Fruit fly (Drosophila melanogaster) whole organism, pupa: Measurements from ENCODE around the gene CG14207.
A peak's percentile ranks its signal among the peaks of the same experiment; 100 is the strongest.

Experiments used
- CG10348 ChIP-seq: fragments of 200-800 bp; sonication (Bioruptor generic); IDR thresholded peaks from 2 replicates; pipeline ENCODE4 v1.3.6; 2022; ENCODE audit warnings: missing biosample characterization, missing genetic modification characterization
- CG13204 ChIP-seq: fragments of 200-800 bp; sonication (Bioruptor generic); optimal IDR thresholded peaks from 2 replicates; lab custom pipeline; 2018; ENCODE audit warnings: missing biosample characterization, mild to moderate bottlenecking, missing genetic modification characterization, moderate library complexity
- CG17806 ChIP-seq: fragments of 200-800 bp; sonication (Bioruptor generic); optimal IDR thresholded peaks from 2 replicates; lab custom pipeline; 2018; ENCODE audit warnings: missing biosample characterization, mild to moderate bottlenecking, missing genetic modification characterization, moderate library complexity
- CG34367 ChIP-seq: fragments of 200-800 bp; sonication (Bioruptor generic); optimal IDR thresholded peaks from 2 replicates; lab custom pipeline; 2018; ENCODE audit warnings: missing biosample characterization, mild to moderate bottlenecking, missing genetic modification characterization
- D1 ChIP-seq: fragments of 200-800 bp; sonication (Bioruptor generic); optimal IDR thresholded peaks from 2 replicates; lab custom pipeline; 2018; ENCODE audit warnings: missing biosample characterization, mild to moderate bottlenecking, missing genetic modification characterization, moderate library complexity
- EcR ChIP-seq: fragments of 200-800 bp; sonication (Bioruptor generic); optimal IDR thresholded peaks from 3 replicates; lab custom pipeline; 2019; ENCODE audit warnings: missing biosample characterization, missing genetic modification characterization, mild to moderate bottlenecking, moderate library complexity, missing genetic modification reagents
- Ets98B ChIP-seq: fragments of 200-800 bp; sonication (Bioruptor generic); IDR thresholded peaks from 2 replicates; pipeline ENCODE4 v1.3.6; 2022; ENCODE audit warnings: missing biosample characterization, missing genetic modification characterization
- Pif1A ChIP-seq: fragments of 200-800 bp; sonication (Bioruptor generic); optimal IDR thresholded peaks from 3 replicates; lab custom pipeline; 2016; ENCODE audit warnings: missing biosample characterization, missing genetic modification characterization
- Pif1B ChIP-seq: fragments of 200-800 bp; sonication (Bioruptor generic); optimal IDR thresholded peaks from 3 replicates; lab custom pipeline; 2016; ENCODE audit warnings: missing biosample characterization, missing genetic modification characterization
- fd96Ca ChIP-seq: fragments of 200-800 bp; sonication (Bioruptor generic); IDR thresholded peaks from 3 replicates; pipeline ENCODE4 v1.3.6; 2022; ENCODE audit warnings: missing biosample characterization, missing genetic modification characterization

dm6 chrX:19597684-19598363, 7.2 kb upstream of the CG14207 start, which contains the start of gene RpS10b:
- TF ChIP-seq Ets98B (GFP tag; lab: Robert Waterston, UW) (peak; percentile 41), CG34367 (tag; lab: Kevin White, UChicago) (peak; percentile 78), EcR (GFP tag; lab: Kevin White, UChicago) (no peak), Pif1B (GFP tag; lab: Kevin White, UChicago) (peak; percentile 78), D1 (tag; lab: Kevin White, UChicago) (no peak), CG13204 (GFP tag; lab: Kevin White, UChicago) (peak; percentile 73), CG10348 (no peak), fd96Ca (GFP tag; lab: Robert Waterston, UW) (no peak), Pif1A (GFP tag; lab: Kevin White, UChicago) (peak; percentile 85), CG17806 (tag; lab: Kevin White, UChicago) (peak; percentile 28)
